Fruit fly (Drosophila melanogaster): Measurements from ENCODE around the gene CG4020.
A peak's percentile ranks its signal among the peaks of the same experiment; 100 is the strongest.

The CG4020 gene

DNA sequence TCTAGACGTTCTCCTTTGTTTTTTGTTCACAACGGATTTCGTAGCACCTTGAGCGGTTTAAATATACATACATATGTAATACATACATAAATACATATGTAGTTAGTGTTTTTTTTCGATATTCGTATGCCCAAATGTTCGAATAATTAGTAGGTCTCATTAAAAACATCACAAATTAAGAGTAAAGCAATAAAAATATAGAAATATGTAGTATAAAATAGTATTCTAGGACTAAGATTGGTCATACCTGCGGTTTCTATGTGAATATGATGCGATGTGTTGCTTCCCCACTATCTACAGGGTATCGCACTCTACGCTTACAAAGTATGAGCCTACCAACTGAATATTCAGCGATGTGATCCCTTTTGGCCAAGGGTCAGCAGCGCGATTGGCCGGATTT lies at the start of gene CG4020:
Gene CG4020, plus strand, starts transcription at position 301 of the 400 bp plus-strand sequence.
- TF ChIP-seq CG7045 (GFP tag; optimal IDR thresholded peaks at IDR 0.05) (no peak), CG33017 (tag; optimal IDR thresholded peaks at IDR 0.05) (no peak), pad (GFP tag; optimal IDR thresholded peaks at IDR 0.05) (no peak), CG14711 (tag; optimal IDR thresholded peaks at IDR 0.05) (no peak), ovo (GFP tag; optimal IDR thresholded peaks at IDR 0.05) (no peak), Crg-1 (GFP tag; optimal IDR thresholded peaks at IDR 0.05) (no peak), kay (GFP tag; ENCODE audit: borderline replicate concordance) (no peak), CG5204 (GFP tag; optimal IDR thresholded peaks at IDR 0.05) (no peak), CG1620 (GFP tag; optimal IDR thresholded peaks at IDR 0.05) (no peak), cnc (optimal IDR thresholded peaks at IDR 0.05) (no peak)

DNA sequence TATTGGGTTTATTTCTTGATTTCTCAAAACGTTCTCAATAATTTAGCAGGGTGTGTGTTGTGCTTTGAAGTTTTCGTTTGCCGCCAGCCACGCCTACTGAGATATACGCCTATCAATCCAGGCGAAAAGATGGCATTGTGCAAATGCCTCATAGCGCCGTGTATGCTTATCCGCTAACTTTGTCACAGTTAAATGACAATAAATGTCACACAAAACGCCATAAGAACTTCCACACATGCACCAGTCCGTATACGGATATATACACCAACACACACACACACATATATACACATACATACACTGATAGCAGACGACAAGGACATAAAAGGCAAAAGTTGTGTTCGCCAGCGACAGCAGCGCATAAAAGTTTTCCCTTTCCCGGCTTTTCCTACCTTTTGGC lies 40.5 kb upstream of the CG4020 start, which contains the start of gene CG43137:
Gene CG43137, minus strand, starts transcription at position 101 of the 400 bp plus-strand sequence.
- no peak for TF ChIP-seq toe (GFP tag; optimal IDR thresholded peaks at IDR 0.05)
- TF ChIP-seq CG11617 (GFP tag; optimal IDR thresholded peaks at IDR 0.05) = no peak
- TF ChIP-seq Mnt (GFP tag; optimal IDR thresholded peaks at IDR 0.05) = no peak
- no peak for TF ChIP-seq CG12768 (GFP tag; optimal IDR thresholded peaks at IDR 0.05)
- TF ChIP-seq cnc (optimal IDR thresholded peaks at IDR 0.05) = no peak
- no peak for TF ChIP-seq cic (GFP tag; optimal IDR thresholded peaks at IDR 0.05)
- TF ChIP-seq pad (GFP tag; optimal IDR thresholded peaks at IDR 0.05) = no peak
- no peak for TF ChIP-seq Hr96 (GFP tag; optimal IDR thresholded peaks at IDR 0.05)
- no peak for TF ChIP-seq ovo (GFP tag; optimal IDR thresholded peaks at IDR 0.05)
- TF ChIP-seq CG33017 (tag; optimal IDR thresholded peaks at IDR 0.05) = no peak
- no peak for TF ChIP-seq Clk (GFP tag; optimal IDR thresholded peaks at IDR 0.05)
- no peak for TF ChIP-seq CG1620 (GFP tag; optimal IDR thresholded peaks at IDR 0.05)

DNA sequence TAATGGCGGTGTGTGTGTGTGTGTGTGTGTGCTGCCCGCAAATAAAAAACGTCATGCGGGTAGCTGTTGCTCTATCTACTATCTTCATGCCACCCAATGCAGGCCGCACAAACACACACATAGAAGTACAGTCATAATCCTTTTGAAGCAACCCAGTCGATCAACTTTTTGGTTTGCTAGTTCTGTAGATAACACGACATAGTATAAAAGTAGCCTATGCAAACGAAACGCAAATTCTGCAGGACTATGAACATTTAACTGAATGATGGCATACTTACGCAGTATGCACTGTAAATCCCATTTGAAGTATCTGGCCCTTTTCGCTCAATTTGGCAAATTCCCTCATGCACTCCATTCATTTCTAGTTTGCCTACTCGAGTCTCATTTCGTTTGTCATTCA lies 39.5 kb upstream of the CG4020 start:
- no peak for TF ChIP-seq toe (GFP tag; optimal IDR thresholded peaks at IDR 0.05)
- TF ChIP-seq CG5204 (GFP tag; optimal IDR thresholded peaks at IDR 0.05) = no peak
- no peak for TF ChIP-seq pad (GFP tag; optimal IDR thresholded peaks at IDR 0.05)
- no peak for TF ChIP-seq Clk (GFP tag; optimal IDR thresholded peaks at IDR 0.05)
- no peak for TF ChIP-seq kay (GFP tag; ENCODE audit: borderline replicate concordance)
- no peak for TF ChIP-seq cnc (optimal IDR thresholded peaks at IDR 0.05)
- no peak for TF ChIP-seq CG7045 (GFP tag; optimal IDR thresholded peaks at IDR 0.05)
- no peak for TF ChIP-seq Hr96 (GFP tag; optimal IDR thresholded peaks at IDR 0.05)
- TF ChIP-seq ovo (GFP tag; optimal IDR thresholded peaks at IDR 0.05) = no peak
- TF ChIP-seq cic (GFP tag; optimal IDR thresholded peaks at IDR 0.05) = no peak
- TF ChIP-seq Crg-1 (GFP tag; optimal IDR thresholded peaks at IDR 0.05) = no peak
- TF ChIP-seq Mnt (GFP tag; optimal IDR thresholded peaks at IDR 0.05) = no peak
- TF ChIP-seq CG1620 (GFP tag; optimal IDR thresholded peaks at IDR 0.05) = no peak
- no peak for TF ChIP-seq CG7101 (tag; optimal IDR thresholded peaks at IDR 0.05)
- TF ChIP-seq CG12768 (GFP tag; optimal IDR thresholded peaks at IDR 0.05) = no peak

DNA sequence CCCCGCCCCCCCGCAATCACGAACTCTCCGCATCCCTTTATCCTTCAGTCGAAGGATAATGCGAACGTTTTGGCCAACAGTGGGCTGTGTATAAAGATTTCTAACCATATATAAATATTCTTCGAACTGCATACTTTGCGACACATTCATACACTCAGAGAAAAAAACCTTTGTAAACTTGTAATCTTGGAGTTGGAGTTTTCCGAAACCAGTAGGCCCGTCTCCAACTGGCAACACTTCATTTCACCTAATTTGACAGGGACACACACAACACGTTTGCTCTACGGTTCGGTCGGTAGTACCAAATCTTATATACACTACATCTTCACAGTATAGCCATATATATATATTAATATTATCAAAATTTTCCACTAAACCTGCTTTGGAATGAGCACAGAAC lies 36.8 kb upstream of the CG4020 start, which contains the start of gene CG15764:
Gene CG15764, plus strand, starts transcription at position 301 of the 400 bp plus-strand sequence.
- TF ChIP-seq Crg-1 (GFP tag; optimal IDR thresholded peaks at IDR 0.05) (no peak), CG11617 (GFP tag; optimal IDR thresholded peaks at IDR 0.05) (no peak), Hr96 (GFP tag; optimal IDR thresholded peaks at IDR 0.05) (no peak), ovo (GFP tag; optimal IDR thresholded peaks at IDR 0.05) (no peak), cic (GFP tag; optimal IDR thresholded peaks at IDR 0.05) (no peak), CG7101 (tag; optimal IDR thresholded peaks at IDR 0.05) (no peak), Clk (GFP tag; optimal IDR thresholded peaks at IDR 0.05) (no peak), CG14711 (tag; optimal IDR thresholded peaks at IDR 0.05) (no peak)

DNA sequence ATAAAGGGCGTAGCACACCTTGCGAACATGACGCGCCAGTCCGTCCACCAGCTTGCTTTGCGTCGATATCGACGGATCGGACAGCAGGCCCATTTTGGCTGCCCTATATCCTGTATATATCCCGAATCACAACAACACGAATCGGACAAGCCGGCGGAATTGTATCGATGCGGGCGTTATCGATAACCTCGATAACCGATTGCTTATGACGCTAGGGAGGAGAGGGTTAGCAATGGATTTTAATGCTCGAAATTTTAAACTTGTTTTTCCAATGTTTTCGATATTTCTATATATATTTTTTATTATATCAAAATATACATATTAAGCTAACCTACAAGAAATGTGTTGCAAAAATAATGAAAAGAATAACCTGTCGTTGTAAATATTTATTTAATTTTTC lies 32.4 kb upstream of the CG4020 start, which contains the start of gene GAA1:
Gene GAA1, minus strand, starts transcription at position 194 of the 400 bp plus-strand sequence.
- TF ChIP-seq toe (GFP tag; optimal IDR thresholded peaks at IDR 0.05) = no peak
- TF ChIP-seq CG14711 (tag; optimal IDR thresholded peaks at IDR 0.05) = peak; percentile 57
- no peak for TF ChIP-seq Crg-1 (GFP tag; optimal IDR thresholded peaks at IDR 0.05)
- no peak for TF ChIP-seq CG33017 (tag; optimal IDR thresholded peaks at IDR 0.05)
- peak; percentile 11 for TF ChIP-seq CG11617 (GFP tag; optimal IDR thresholded peaks at IDR 0.05)
- peak; percentile 8 for TF ChIP-seq CG7101 (tag; optimal IDR thresholded peaks at IDR 0.05)
- TF ChIP-seq kay (GFP tag; ENCODE audit: borderline replicate concordance) = no peak
- TF ChIP-seq Mnt (GFP tag; optimal IDR thresholded peaks at IDR 0.05) = peak; percentile 3
- no peak for TF ChIP-seq Clk (GFP tag; optimal IDR thresholded peaks at IDR 0.05)
- TF ChIP-seq CG12768 (GFP tag; optimal IDR thresholded peaks at IDR 0.05) = no peak
- peak; percentile 53 for TF ChIP-seq bab1 (GFP tag; optimal IDR thresholded peaks at IDR 0.05)

DNA sequence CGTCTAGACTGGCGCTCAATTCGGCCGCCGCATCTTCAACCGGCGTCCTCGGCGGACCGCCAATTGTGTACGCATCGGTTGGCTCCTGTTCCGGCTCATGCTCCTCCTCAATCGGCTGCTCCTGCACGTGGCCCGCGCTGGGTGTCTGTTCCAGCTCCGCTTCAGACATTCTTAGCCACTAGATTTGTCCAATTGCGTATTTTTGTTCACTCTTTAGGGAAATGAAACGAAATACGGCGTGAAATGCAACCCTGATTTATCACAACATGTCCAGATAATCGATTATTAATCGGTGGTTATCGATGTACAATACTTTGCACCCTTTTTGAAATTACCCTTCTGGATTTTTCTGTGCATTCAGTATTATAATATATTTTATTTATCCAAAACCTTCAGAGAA lies 29.0 kb upstream of the CG4020 start, which contains the start of gene mof:
Gene mof, minus strand, starts transcription at position 270 of the 400 bp plus-strand sequence.
- no peak for TF ChIP-seq Crg-1 (GFP tag; optimal IDR thresholded peaks at IDR 0.05)
- TF ChIP-seq CG12768 (GFP tag; optimal IDR thresholded peaks at IDR 0.05) = no peak
- peak; percentile 17 for TF ChIP-seq Mnt (GFP tag; optimal IDR thresholded peaks at IDR 0.05)
- TF ChIP-seq pad (GFP tag; optimal IDR thresholded peaks at IDR 0.05) = no peak
- TF ChIP-seq bab1 (GFP tag; optimal IDR thresholded peaks at IDR 0.05) = peak; percentile 74
- no peak for TF ChIP-seq Hr96 (GFP tag; optimal IDR thresholded peaks at IDR 0.05)
- TF ChIP-seq cic (GFP tag; optimal IDR thresholded peaks at IDR 0.05) = no peak
- no peak for TF ChIP-seq CG7045 (GFP tag; optimal IDR thresholded peaks at IDR 0.05)
- no peak for TF ChIP-seq CG11617 (GFP tag; optimal IDR thresholded peaks at IDR 0.05)
- TF ChIP-seq CG5204 (GFP tag; optimal IDR thresholded peaks at IDR 0.05) = no peak
- no peak for TF ChIP-seq CG7101 (tag; optimal IDR thresholded peaks at IDR 0.05)

DNA sequence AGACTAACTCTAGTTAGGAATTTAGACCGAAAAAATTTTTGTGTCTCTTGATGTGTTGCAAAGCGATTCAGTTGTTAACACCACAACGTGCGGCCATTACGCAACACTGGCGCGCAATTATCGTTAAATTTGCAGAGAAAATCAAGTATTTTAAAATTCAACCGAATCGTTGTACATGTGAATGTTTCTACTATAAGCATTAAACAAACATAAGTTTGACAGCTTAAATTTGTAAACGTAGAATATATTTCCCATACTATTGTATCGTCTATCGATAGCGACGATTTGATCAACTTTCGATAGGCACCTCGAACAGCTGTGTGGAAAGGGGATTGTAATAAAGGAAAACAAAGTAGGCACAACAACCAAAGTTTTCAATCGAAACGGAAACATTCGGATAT lies 26.0 kb upstream of the CG4020 start, which contains the start of the genes Usp30 and CG16721:
Gene Usp30, minus strand, starts transcription at position 245 of the 401 bp plus-strand sequence.
Gene CG16721, plus strand, starts transcription at position 327 of the 401 bp plus-strand sequence.
- TF ChIP-seq tj (GFP tag; optimal IDR thresholded peaks at IDR 0.05) (peak; percentile 24), CG7101 (tag; optimal IDR thresholded peaks at IDR 0.05) (peak; percentile 85), toe (GFP tag; optimal IDR thresholded peaks at IDR 0.05) (peak; percentile 37), pad (GFP tag; optimal IDR thresholded peaks at IDR 0.05) (peak; percentile 83), Crg-1 (GFP tag; optimal IDR thresholded peaks at IDR 0.05) (peak; percentile 95), CG1620 (GFP tag; optimal IDR thresholded peaks at IDR 0.05) (peak; percentile 89), Hr96 (GFP tag; optimal IDR thresholded peaks at IDR 0.05) (no peak), cnc (optimal IDR thresholded peaks at IDR 0.05) (no peak), cic (GFP tag; optimal IDR thresholded peaks at IDR 0.05) (peak; percentile 48), CG11617 (GFP tag; optimal IDR thresholded peaks at IDR 0.05) (peak; percentile 69), CG14711 (tag; optimal IDR thresholded peaks at IDR 0.05) (peak; percentile 76), CG5204 (GFP tag; optimal IDR thresholded peaks at IDR 0.05) (no peak), Clk (GFP tag; optimal IDR thresholded peaks at IDR 0.05) (no peak), ovo (GFP tag; optimal IDR thresholded peaks at IDR 0.05) (peak; percentile 55), kay (GFP tag; ENCODE audit: borderline replicate concordance) (no peak), bab1 (GFP tag; optimal IDR thresholded peaks at IDR 0.05) (peak; percentile 80), CG33017 (tag; optimal IDR thresholded peaks at IDR 0.05) (peak; percentile 71), Mnt (GFP tag; optimal IDR thresholded peaks at IDR 0.05) (peak; percentile 86), CG7045 (GFP tag; optimal IDR thresholded peaks at IDR 0.05) (peak; percentile 22), CG12768 (GFP tag; optimal IDR thresholded peaks at IDR 0.05) (peak; percentile 68)

Data from whole organism, adult.